Fruit fly (Drosophila melanogaster) whole organism, embryonic: ENCODE measurements around the gene LpR2.

Source experiments
- ATbp ChIP-seq: fragments of 200-800 bp; sonication (Bioruptor generic); optimal IDR thresholded peaks from 2 replicates; lab custom pipeline; 2017; ENCODE audit warnings: missing biosample characterization, mild to moderate bottlenecking, missing genetic modification characterization, missing genetic modification reagents
- Adf1 ChIP-seq: fragments of 200-800 bp; sonication (Bioruptor generic); IDR thresholded peaks from 2 replicates; pipeline ENCODE4 v1.3.6; 2022; ENCODE audit warnings: missing biosample characterization, missing genetic modification characterization
- Antp ChIP-seq: fragments of 200-800 bp; sonication (Bioruptor generic); optimal IDR thresholded peaks from 3 replicates; lab custom pipeline; 2016; ENCODE audit warnings: missing biosample characterization, missing genetic modification characterization
- Bgb ChIP-seq: fragments of 200-800 bp; sonication (Bioruptor generic); IDR thresholded peaks from 2 replicates; pipeline ENCODE4 v1.3.6; 2022; ENCODE audit warnings: missing biosample characterization, missing genetic modification characterization; ENCODE audit not compliant: partially characterized antibody
- Bteb2 ChIP-seq: fragments of 200-800 bp; sonication (Bioruptor generic); optimal IDR thresholded peaks from 2 replicates; lab custom pipeline; 2016; ENCODE audit warnings: missing biosample characterization, missing genetic modification characterization
- CG10274 ChIP-seq: fragments of 200-800 bp; sonication (Bioruptor generic); optimal IDR thresholded peaks from 3 replicates; lab custom pipeline; 2017; ENCODE audit warnings: missing biosample characterization, mild to moderate bottlenecking, missing genetic modification characterization
- CG11456 ChIP-seq: fragments of 200-800 bp; sonication (Bioruptor generic); IDR thresholded peaks from 3 replicates; pipeline ENCODE4 v1.3.6; 2022; ENCODE audit warnings: missing biosample characterization, missing genetic modification characterization
- CG13894 ChIP-seq: fragments of 200-800 bp; sonication (Bioruptor generic); optimal IDR thresholded peaks from 3 replicates; lab custom pipeline; 2018; ENCODE audit warnings: missing biosample characterization, mild to moderate bottlenecking, missing genetic modification characterization, moderate library complexity
- CG14014 ChIP-seq: fragments of 200-800 bp; sonication (Bioruptor generic); IDR thresholded peaks from 2 replicates; pipeline ENCODE4 v1.3.6; 2022; ENCODE audit warnings: missing biosample characterization, missing genetic modification characterization
- CG14667 ChIP-seq: fragments of 200-800 bp; sonication (Bioruptor generic); IDR thresholded peaks from 2 replicates; pipeline ENCODE4 v1.3.6; 2022; ENCODE audit warnings: missing biosample characterization, missing genetic modification characterization
- CG15073 ChIP-seq: fragments of 200-800 bp; sonication (Bioruptor generic); optimal IDR thresholded peaks from 2 replicates; lab custom pipeline; 2016; ENCODE audit warnings: missing biosample characterization, missing genetic modification characterization
- CG1603 ChIP-seq: fragments of 200-800 bp; sonication (Bioruptor generic); optimal IDR thresholded peaks from 2 replicates; lab custom pipeline; 2019; ENCODE audit warnings: missing biosample characterization, mild to moderate bottlenecking, missing genetic modification characterization, moderate library complexity
- CG17361 ChIP-seq: fragments of 200-800 bp; sonication (Bioruptor generic); IDR thresholded peaks from 3 replicates; pipeline ENCODE4 v1.3.6; 2022; ENCODE audit warnings: missing biosample characterization, missing genetic modification characterization
- CG3065 ChIP-seq: fragments of 200-800 bp; sonication (Bioruptor generic); optimal IDR thresholded peaks from 2 replicates; lab custom pipeline; 2016; ENCODE audit warnings: missing biosample characterization, missing genetic modification characterization
- CG34376 ChIP-seq: fragments of 200-800 bp; sonication (Bioruptor generic); optimal IDR thresholded peaks from 2 replicates; lab custom pipeline; 2018; ENCODE audit warnings: missing biosample characterization, mild to moderate bottlenecking, missing genetic modification characterization
- CG3995 ChIP-seq: fragments of 200-800 bp; sonication (Bioruptor generic); optimal IDR thresholded peaks from 3 replicates; lab custom pipeline; 2016; ENCODE audit warnings: missing biosample characterization, missing genetic modification characterization
- CG43689 ChIP-seq: fragments of 200-800 bp; sonication (Bioruptor generic); IDR thresholded peaks from 2 replicates; pipeline ENCODE4 v1.3.6; 2022; ENCODE audit warnings: missing biosample characterization, missing genetic modification characterization
- CG6272 ChIP-seq: fragments of 200-800 bp; sonication (Bioruptor generic); IDR thresholded peaks from 2 replicates; pipeline ENCODE4 v1.3.6; 2022; ENCODE audit warnings: missing biosample characterization, missing genetic modification characterization
- CG6765 ChIP-seq: fragments of 200-800 bp; sonication (Bioruptor generic); optimal IDR thresholded peaks from 3 replicates; lab custom pipeline; 2017; ENCODE audit warnings: missing biosample characterization, mild to moderate bottlenecking, missing genetic modification characterization
- CG7963 ChIP-seq: fragments of 200-800 bp; sonication (Bioruptor generic); IDR thresholded peaks from 3 replicates; pipeline ENCODE4 v1.3.6; 2022; ENCODE audit warnings: missing biosample characterization, missing genetic modification characterization; ENCODE audit not compliant: partially characterized antibody
- CG9797 ChIP-seq: fragments of 200-800 bp; sonication (Bioruptor generic); optimal IDR thresholded peaks from 3 replicates; lab custom pipeline; 2018; ENCODE audit warnings: missing biosample characterization, mild to moderate bottlenecking, missing genetic modification characterization
- Doc2 ChIP-seq: fragments of 200-800 bp; sonication (Bioruptor generic); IDR thresholded peaks from 2 replicates; pipeline ENCODE4 v1.3.6; 2022; ENCODE audit warnings: missing biosample characterization, missing genetic modification characterization
- H2.0 ChIP-seq: fragments of 200-800 bp; sonication (Bioruptor generic); IDR thresholded peaks from 2 replicates; pipeline ENCODE4 v1.3.6; 2022; ENCODE audit warnings: missing biosample characterization, missing genetic modification characterization
- Hand ChIP-seq: fragments of 200-800 bp; sonication (Bioruptor generic); optimal IDR thresholded peaks from 2 replicates; lab custom pipeline; 2017; ENCODE audit warnings: mild to moderate bottlenecking, missing biosample characterization, missing genetic modification reagents, missing genetic modification characterization
- Hr51 ChIP-seq, 2 experiments: fragments of 200-800 bp; sonication (Bioruptor generic); optimal IDR thresholded peaks; 2 replicates in 1 of 2; 3 replicates in 1 of 2; lab custom pipeline; 2016 to 2018; ENCODE audit warnings: missing biosample characterization in 2 of 2, missing genetic modification characterization in 2 of 2, mild to moderate bottlenecking in 1 of 2, moderate library complexity in 1 of 2
- MTF-1 ChIP-seq: fragments of 200-800 bp; sonication (Bioruptor generic); optimal IDR thresholded peaks from 2 replicates; lab custom pipeline; 2018; ENCODE audit warnings: missing biosample characterization, mild to moderate bottlenecking, missing genetic modification characterization, borderline replicate concordance
- NC2α ChIP-seq: fragments of 200-800 bp; sonication (Bioruptor generic); optimal IDR thresholded peaks from 2 replicates; lab custom pipeline; 2016; ENCODE audit warnings: missing biosample characterization, missing genetic modification characterization
- NFAT ChIP-seq: fragments of 200-800 bp; sonication (Bioruptor generic); IDR thresholded peaks from 2 replicates; pipeline ENCODE4 v1.3.6; 2022; ENCODE audit warnings: missing biosample characterization, missing genetic modification characterization
- Nf-YC ChIP-seq: fragments of 200-800 bp; optimal IDR thresholded peaks from 3 replicates; lab custom pipeline; 2019; ENCODE audit warnings: missing biosample characterization, mild to moderate bottlenecking, missing genetic modification characterization, moderate library complexity
- Scr ChIP-seq: fragments of 200-800 bp; sonication (Bioruptor generic); IDR thresholded peaks from 2 replicates; pipeline ENCODE4 v1.3.6; 2022; ENCODE audit warnings: missing biosample characterization, missing genetic modification characterization; ENCODE audit not compliant: partially characterized antibody
- Six4 ChIP-seq: fragments of 200-800 bp; sonication (Bioruptor generic); optimal IDR thresholded peaks from 2 replicates; lab custom pipeline; 2016; ENCODE audit warnings: missing biosample characterization, missing genetic modification characterization
- Sox102F ChIP-seq: fragments of 200-800 bp; sonication (Bioruptor generic); optimal IDR thresholded peaks from 2 replicates; lab custom pipeline; 2018; ENCODE audit warnings: missing biosample characterization, mild to moderate bottlenecking, missing genetic modification characterization, moderate library complexity
- bowl ChIP-seq: fragments of 200-800 bp; sonication (Bioruptor generic); IDR thresholded peaks from 2 replicates; pipeline ENCODE4 v1.3.6; 2022; ENCODE audit warnings: missing biosample characterization, missing genetic modification characterization
- bsh ChIP-seq, 2 experiments: fragments of 200-800 bp; sonication (Bioruptor generic); optimal IDR thresholded peaks; 2 replicates each; lab custom pipeline; 2017 to 2018; ENCODE audit warnings: mild to moderate bottlenecking in 2 of 2, missing biosample characterization in 2 of 2, missing genetic modification characterization in 2 of 2, moderate library complexity in 1 of 2
- cg ChIP-seq: fragments of 200-800 bp; sonication (Bioruptor generic); optimal IDR thresholded peaks from 3 replicates; lab custom pipeline; 2019; ENCODE audit warnings: missing biosample characterization, mild to moderate bottlenecking, missing genetic modification characterization, moderate library complexity
- chm ChIP-seq: fragments of 200-800 bp; sonication (Bioruptor generic); IDR thresholded peaks from 2 replicates; pipeline ENCODE4 v1.3.6; 2022; ENCODE audit warnings: missing biosample characterization, missing genetic modification characterization
- disco-r ChIP-seq: fragments of 200-800 bp; sonication (Bioruptor generic); optimal IDR thresholded peaks from 2 replicates; lab custom pipeline; 2016; ENCODE audit warnings: missing biosample characterization, missing genetic modification characterization
- fd64A ChIP-seq: fragments of 200-800 bp; sonication (Bioruptor generic); optimal IDR thresholded peaks from 3 replicates; lab custom pipeline; 2018; ENCODE audit warnings: missing biosample characterization, mild to moderate bottlenecking, missing genetic modification characterization
- gcm ChIP-seq: fragments of 200-800 bp; sonication (Bioruptor generic); optimal IDR thresholded peaks from 2 replicates; lab custom pipeline; 2019; ENCODE audit warnings: missing biosample characterization, mild to moderate bottlenecking, missing genetic modification characterization, moderate library complexity
- h ChIP-seq: fragments of >200 bp; optimal IDR thresholded peaks from 2 replicates; lab custom pipeline; 2017
- ken ChIP-seq: fragments of 200-800 bp; sonication (Bioruptor generic); IDR thresholded peaks from 3 replicates; pipeline ENCODE4 v1.3.6; 2022; ENCODE audit warnings: missing biosample characterization, missing genetic modification characterization
- lab ChIP-seq: fragments of 200-800 bp; sonication (Bioruptor generic); optimal IDR thresholded peaks from 3 replicates; lab custom pipeline; 2017; ENCODE audit warnings: missing biosample characterization, missing genetic modification characterization, mild to moderate bottlenecking, moderate library complexity, missing genetic modification reagents
- oc ChIP-seq: fragments of 200-800 bp; sonication (Bioruptor generic); optimal IDR thresholded peaks from 2 replicates; lab custom pipeline; 2018; ENCODE audit warnings: missing biosample characterization, mild to moderate bottlenecking, missing genetic modification characterization, moderate library complexity
- p53 ChIP-seq: fragments of 200-800 bp; sonication (Bioruptor generic); optimal IDR thresholded peaks from 2 replicates; lab custom pipeline; 2016; ENCODE audit warnings: missing biosample characterization, missing genetic modification characterization
- prd ChIP-seq, 3 experiments: fragments of >200 bp in 2 of 3; fragments of 200-800 bp in 1 of 3; sonication (Bioruptor generic) in 1 of 3; optimal IDR thresholded peaks in 2 of 3; IDR thresholded peaks in 1 of 3; 2 replicates in 2 of 3; 3 replicates in 1 of 3; pipeline versions ENCODE4 v1.3.6 to Lab custom; 2017 to 2022; ENCODE audit warnings: missing biosample characterization in 1 of 3, missing genetic modification characterization in 1 of 3
- stwl ChIP-seq: fragments of 200-800 bp; sonication (Bioruptor generic); optimal IDR thresholded peaks from 3 replicates; lab custom pipeline; 2018; ENCODE audit warnings: missing biosample characterization, mild to moderate bottlenecking, missing genetic modification characterization, moderate library complexity
- tap ChIP-seq: fragments of 200-800 bp; optimal IDR thresholded peaks from 3 replicates; lab custom pipeline; 2019; ENCODE audit warnings: missing biosample characterization, mild to moderate bottlenecking, missing genetic modification characterization, moderate library complexity
- tgo ChIP-seq: fragments of 200-800 bp; sonication (Bioruptor generic); IDR thresholded peaks from 3 replicates; pipeline ENCODE4 v1.3.6; 2022; ENCODE audit warnings: missing biosample characterization, missing genetic modification characterization
- tio ChIP-seq: fragments of 200-800 bp; sonication (Bioruptor generic); optimal IDR thresholded peaks from 2 replicates; lab custom pipeline; 2017; ENCODE audit warnings: missing biosample characterization, missing genetic modification characterization, inconsistent platforms

The LpR2 gene

DNA sequence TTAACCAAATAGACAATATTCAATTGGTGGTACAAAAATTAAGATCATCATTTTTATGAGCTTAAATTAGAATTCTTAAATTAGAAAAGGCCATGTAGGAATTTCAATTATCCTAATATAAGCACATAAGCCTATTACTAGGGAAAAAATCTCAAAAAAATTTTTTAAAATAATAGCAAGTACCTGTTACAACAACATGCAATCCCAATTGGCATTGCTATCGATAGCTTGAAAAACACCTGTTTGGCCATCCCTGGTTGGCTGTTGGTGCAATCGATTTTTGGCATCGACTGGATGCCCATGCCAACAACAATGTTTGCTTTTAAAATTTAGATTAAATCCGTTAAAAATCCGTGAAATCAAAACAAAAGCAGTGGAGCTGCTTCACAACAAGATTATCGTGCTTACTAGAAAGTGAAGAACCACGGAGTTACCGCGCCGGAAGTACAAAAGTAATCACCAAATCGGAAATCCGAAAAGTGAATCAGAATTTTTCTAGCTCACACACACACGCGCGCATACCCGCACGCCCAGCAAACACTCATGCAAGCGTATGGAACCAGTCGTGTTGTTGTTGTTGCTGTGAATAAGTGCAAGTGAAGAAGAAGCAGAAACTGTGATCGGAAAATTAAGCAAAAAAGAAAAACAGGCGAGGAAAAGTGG is 78.6 kb downstream of the LpR2 start, which contains the start of gene RASSF8 (continued):
- TF ChIP-seq CG1603 (tag; lab: Kevin White, UChicago) = peak; percentile 11
- TF ChIP-seq Hand = no peak
- no peak for TF ChIP-seq Doc2 (GFP tag; lab: Robert Waterston, UW)
- no peak for TF ChIP-seq CG10274 (GFP tag; lab: Kevin White, UChicago)
- peak in 1 of 2 experiments; percentile 16 for TF ChIP-seq bsh (GFP tag; optimal IDR thresholded peaks at IDR 0.05; lab: Kevin White, UChicago)
- TF ChIP-seq CG6765 (GFP tag; lab: Kevin White, UChicago) = no peak
- no peak for TF ChIP-seq tgo
- no peak for TF ChIP-seq Hr51 (GFP tag; optimal IDR thresholded peaks at IDR 0.05; lab: Kevin White, UChicago)
- peak; percentile 53; the same call in 1 of the 3 replicates for TF ChIP-seq CG17361
- peak; percentile 38 for TF ChIP-seq Nf-YC (tag; lab: Kevin White, UChicago)
- no peak for TF ChIP-seq ATbp (GFP tag; lab: Kevin White, UChicago)
- peak; percentile 4 for TF ChIP-seq stwl (tag; lab: Kevin White, UChicago)
- TF ChIP-seq Bteb2 (GFP tag; lab: Kevin White, UChicago) = no peak
- no peak for TF ChIP-seq ken
- TF ChIP-seq CG34376 (GFP tag; lab: Kevin White, UChicago) = no peak
- peak; percentile 9 for TF ChIP-seq Sox102F
- no peak for TF ChIP-seq bowl (GFP tag; lab: Robert Waterston, UW)
- TF ChIP-seq CG15073 (GFP tag; lab: Kevin White, UChicago) = peak; percentile 6
- no peak for TF ChIP-seq lab (GFP tag; lab: Kevin White, UChicago)
- no peak for TF ChIP-seq H2.0 (GFP tag; lab: Robert Waterston, UW)
- TF ChIP-seq Scr = peak; percentile 71
- TF ChIP-seq Antp (GFP tag; lab: Kevin White, UChicago) = peak; percentile 27
- TF ChIP-seq CG3995 (GFP tag; lab: Kevin White, UChicago) = peak; percentile 79
- TF ChIP-seq CG13894 (tag; lab: Kevin White, UChicago) = peak; percentile 1
- no peak for TF ChIP-seq Six4
- TF ChIP-seq tio = no peak
- no peak for TF ChIP-seq fd64A (GFP tag; lab: Kevin White, UChicago)
- 0 out of 2 replicates have a peak, but pooled peaks have one; percentile 16 for TF ChIP-seq CG6272 (GFP tag; lab: Robert Waterston, UW)
- no peak for TF ChIP-seq p53
- peak; percentile 74 for TF ChIP-seq gcm (GFP tag; lab: Kevin White, UChicago)
- no peak for TF ChIP-seq h (lab: Kevin White, UChicago)
- TF ChIP-seq prd (optimal IDR thresholded peaks at IDR 0.05; lab: Kevin White, UChicago) = no peak
- 0 out of 3 replicates have a peak, but pooled peaks have one; percentile 10 for TF ChIP-seq prd (GFP tag; IDR thresholded peaks at IDR 0.05; lab: Robert Waterston, UW)
- TF ChIP-seq CG14014 (GFP tag; lab: Robert Waterston, UW) = no peak
- TF ChIP-seq oc = no peak
- TF ChIP-seq cg (GFP tag; lab: Kevin White, UChicago) = peak; percentile 94
- no peak for TF ChIP-seq CG43689 (GFP tag; lab: Robert Waterston, UW)
- peak; percentile 78 for TF ChIP-seq Bgb (GFP tag; lab: Robert Waterston, UW)
- peak; percentile 62; the same call in 1 of the 3 replicates for TF ChIP-seq CG11456
- no peak for TF ChIP-seq CG3065
- TF ChIP-seq tap (tag; lab: Kevin White, UChicago) = no peak
- TF ChIP-seq chm (GFP tag; lab: Robert Waterston, UW) = no peak
- TF ChIP-seq Adf1 (GFP tag; lab: Robert Waterston, UW) = no peak
- TF ChIP-seq CG9797 (GFP tag; lab: Kevin White, UChicago) = no peak
- TF ChIP-seq CG7963 = peak; percentile 44; the same call in 1 of the 3 replicates
- TF ChIP-seq NFAT (GFP tag; lab: Robert Waterston, UW) = peak; percentile 74
- TF ChIP-seq CG14667 = no peak
- no peak for TF ChIP-seq disco-r (GFP tag; lab: Kevin White, UChicago)
- TF ChIP-seq MTF-1 (GFP tag; lab: Kevin White, UChicago) = no peak
- TF ChIP-seq NC2α = no peak
